Worm (Caenorhabditis elegans): ENCODE data around the gene fip-4.

DNA sequence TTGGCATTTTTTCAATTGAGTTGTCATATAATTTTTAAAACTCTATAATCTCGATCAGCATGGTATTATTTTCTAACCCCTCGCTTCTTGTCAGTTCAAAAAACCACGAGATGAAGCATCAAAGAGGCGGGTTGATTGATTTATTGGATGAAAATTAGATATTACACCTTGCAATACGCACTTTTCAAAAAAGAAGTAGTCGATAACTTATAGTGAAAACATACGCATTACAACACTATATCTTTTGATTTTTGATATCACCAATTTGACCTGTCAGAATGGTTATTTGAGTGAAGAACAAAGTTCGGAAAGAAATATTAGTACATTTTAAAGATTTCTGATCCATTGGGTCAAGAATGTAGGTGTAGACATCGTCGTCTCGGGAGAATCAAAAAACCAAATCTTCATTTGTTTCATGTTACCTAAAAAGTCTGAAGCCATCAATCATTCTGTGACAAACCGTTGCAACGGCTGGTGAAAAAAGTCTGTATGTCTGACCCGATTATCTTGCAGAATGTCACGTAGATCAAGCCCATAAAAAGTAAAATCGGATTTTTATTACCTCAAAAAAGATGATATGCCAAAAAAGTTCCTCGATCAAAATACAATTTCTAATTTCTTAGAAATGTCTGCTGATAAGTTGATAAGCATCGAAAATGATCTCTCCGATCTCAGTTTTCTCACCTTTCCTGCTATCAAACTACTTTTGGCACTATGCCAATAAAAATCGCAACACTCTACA lies 42.2 kb upstream of the fip-4 start:
- TF ChIP-seq zag-1 (tag; optimal IDR thresholded peaks at IDR 0.05) (no peak), egl-5 (tag; optimal IDR thresholded peaks at IDR 0.05) (no peak), egl-27 (tag; optimal IDR thresholded peaks at IDR 0.05) (no peak), nhr-11 (tag; optimal IDR thresholded peaks at IDR 0.05) (no peak), unc-39 (tag; optimal IDR thresholded peaks at IDR 0.05) (no peak), lin-15B (tag; optimal IDR thresholded peaks at IDR 0.05) (no peak)

Data from whole organism, L3 larva.